Fruit fly (Drosophila melanogaster) whole organism, embryonic: ENCODE results near the gene Mettl5.

Source experiments
- Atf-2 ChIP-seq: fragments of 200-800 bp; sonication (Bioruptor generic); optimal IDR thresholded peaks from 2 replicates; lab custom pipeline; 2016; ENCODE audit warnings: missing biosample characterization, missing genetic modification characterization
- Atf6 ChIP-seq: fragments of 200-800 bp; sonication (Bioruptor generic); IDR thresholded peaks from 2 replicates; pipeline ENCODE4 v1.3.6; 2022; ENCODE audit warnings: missing biosample characterization, missing genetic modification characterization
- Awh ChIP-seq: fragments of 200-800 bp; sonication (Bioruptor generic); IDR thresholded peaks from 2 replicates; pipeline ENCODE4, ENCODE4 v1.3.6; 2022; ENCODE audit warnings: missing biosample characterization, missing genetic modification characterization
- CG10543 ChIP-seq: fragments of 200-800 bp; sonication (Bioruptor generic); optimal IDR thresholded peaks from 3 replicates; lab custom pipeline; 2017; ENCODE audit warnings: missing biosample characterization, mild to moderate bottlenecking, missing genetic modification characterization, moderate library complexity
- CG11093 ChIP-seq: fragments of 200-800 bp; sonication (Bioruptor generic); IDR thresholded peaks from 3 replicates; pipeline ENCODE4 v1.3.6; 2022; ENCODE audit warnings: missing biosample characterization, missing genetic modification characterization
- CG11560 ChIP-seq: fragments of 200-800 bp; sonication (Bioruptor generic); IDR thresholded peaks from 3 replicates; pipeline ENCODE4 v1.3.6; 2022; ENCODE audit warnings: missing biosample characterization, missing genetic modification characterization
- CG12769 ChIP-seq: fragments of 200-800 bp; sonication (Bioruptor generic); optimal IDR thresholded peaks from 2 replicates; lab custom pipeline; 2019; ENCODE audit warnings: missing biosample characterization, mild to moderate bottlenecking, missing genetic modification characterization, moderate library complexity
- CG13894 ChIP-seq: fragments of 200-800 bp; sonication (Bioruptor generic); optimal IDR thresholded peaks from 3 replicates; lab custom pipeline; 2018; ENCODE audit warnings: missing biosample characterization, mild to moderate bottlenecking, missing genetic modification characterization, moderate library complexity
- CG17361 ChIP-seq: fragments of 200-800 bp; sonication (Bioruptor generic); IDR thresholded peaks from 3 replicates; pipeline ENCODE4 v1.3.6; 2022; ENCODE audit warnings: missing biosample characterization, missing genetic modification characterization
- CG17385 ChIP-seq: fragments of 200-800 bp; sonication (Bioruptor generic); optimal IDR thresholded peaks from 3 replicates; lab custom pipeline; 2018; ENCODE audit warnings: missing biosample characterization, mild to moderate bottlenecking, missing genetic modification characterization
- CG2120 ChIP-seq: fragments of 200-800 bp; sonication (Bioruptor generic); optimal IDR thresholded peaks from 3 replicates; lab custom pipeline; 2016; ENCODE audit warnings: missing biosample characterization, missing genetic modification characterization
- CG34376 ChIP-seq: fragments of 200-800 bp; sonication (Bioruptor generic); optimal IDR thresholded peaks from 2 replicates; lab custom pipeline; 2018; ENCODE audit warnings: missing biosample characterization, mild to moderate bottlenecking, missing genetic modification characterization
- CG4424 ChIP-seq: fragments of 200-800 bp; sonication (Bioruptor generic); optimal IDR thresholded peaks from 3 replicates; lab custom pipeline; 2016; ENCODE audit warnings: missing biosample characterization, missing genetic modification characterization
- CG8290 ChIP-seq, 3 experiments: fragments of 200-800 bp; sonication (Bioruptor generic); optimal IDR thresholded peaks; 2 replicates each; lab custom pipeline; 2016 to 2019; ENCODE audit warnings: missing biosample characterization in 3 of 3, missing genetic modification characterization in 3 of 3, mild to moderate bottlenecking in 2 of 3, moderate library complexity in 1 of 3
- CG8924 ChIP-seq: fragments of 200-800 bp; optimal IDR thresholded peaks from 3 replicates; lab custom pipeline; 2019; ENCODE audit warnings: missing biosample characterization, mild to moderate bottlenecking, missing genetic modification characterization, moderate library complexity
- CG9932 ChIP-seq: fragments of 200-800 bp; sonication (Bioruptor generic); IDR thresholded peaks from 2 replicates; pipeline ENCODE4 v1.3.6; 2022; ENCODE audit warnings: missing biosample characterization, missing genetic modification characterization
- Camta ChIP-seq: fragments of 200-800 bp; sonication (Bioruptor generic); optimal IDR thresholded peaks from 2 replicates; lab custom pipeline; 2016; ENCODE audit warnings: missing biosample characterization, missing genetic modification characterization
- CoRest ChIP-seq: fragments of 200-800 bp; sonication (Bioruptor generic); optimal IDR thresholded peaks from 3 replicates; lab custom pipeline; 2018; ENCODE audit warnings: missing biosample characterization, mild to moderate bottlenecking, missing genetic modification characterization, moderate library complexity
- D19A ChIP-seq: fragments of 200-800 bp; optimal IDR thresholded peaks from 3 replicates; lab custom pipeline; 2019; ENCODE audit warnings: missing biosample characterization, mild to moderate bottlenecking, missing genetic modification characterization, moderate library complexity
- Hey ChIP-seq: fragments of 200-800 bp; sonication (Bioruptor generic); optimal IDR thresholded peaks from 3 replicates; lab custom pipeline; 2018; ENCODE audit warnings: missing biosample characterization, mild to moderate bottlenecking, missing genetic modification characterization
- HmgZ ChIP-seq: fragments of 200-800 bp; sonication (Bioruptor generic); optimal IDR thresholded peaks from 2 replicates; lab custom pipeline; 2018; ENCODE audit warnings: missing biosample characterization, mild to moderate bottlenecking, missing genetic modification characterization
- Hmr ChIP-seq: fragments of 200-800 bp; sonication (Bioruptor generic); optimal IDR thresholded peaks from 3 replicates; lab custom pipeline; 2017; ENCODE audit warnings: mild to moderate bottlenecking, missing biosample characterization, missing genetic modification reagents, missing genetic modification characterization
- Med ChIP-seq: fragments of 200-800 bp; sonication (Bioruptor generic); peaks from one replicate; lab custom pipeline; 2016; ENCODE audit warnings: missing biosample characterization, missing genetic modification characterization, mild to moderate bottlenecking, inconsistent platforms, moderate library complexity
- Nf-YA ChIP-seq: fragments of 200-800 bp; sonication (Bioruptor generic); IDR thresholded peaks from 2 replicates; pipeline ENCODE4 v1.3.6; 2022; ENCODE audit warnings: missing biosample characterization, missing genetic modification characterization
- Oaz ChIP-seq: fragments of 200-800 bp; sonication (Bioruptor generic); IDR thresholded peaks from 2 replicates; pipeline ENCODE4 v1.3.6; 2022; ENCODE audit warnings: missing biosample characterization, missing genetic modification characterization
- Taf1 ChIP-seq: fragments of 200-800 bp; sonication (Bioruptor generic); IDR thresholded peaks from 2 replicates; pipeline ENCODE4 v1.3.6; 2022; ENCODE audit warnings: missing biosample characterization, missing genetic modification characterization
- btn ChIP-seq: fragments of 200-800 bp; sonication (Bioruptor generic); optimal IDR thresholded peaks from 2 replicates; lab custom pipeline; 2016; ENCODE audit warnings: missing biosample characterization, missing genetic modification characterization
- caup ChIP-seq: fragments of 200-800 bp; sonication (Bioruptor generic); optimal IDR thresholded peaks from 3 replicates; lab custom pipeline; 2017; ENCODE audit warnings: missing biosample characterization, mild to moderate bottlenecking, missing genetic modification characterization, moderate library complexity; ENCODE audit not compliant: severe bottlenecking
- chinmo ChIP-seq: fragments of 200-800 bp; sonication (Bioruptor generic); IDR thresholded peaks from 4 replicates; pipeline ENCODE4 v1.3.6; 2022; ENCODE audit warnings: missing biosample characterization, missing genetic modification characterization; ENCODE audit not compliant: partially characterized antibody
- ci ChIP-seq: fragments of 200-800 bp; sonication (Bioruptor generic); IDR thresholded peaks from 3 replicates; pipeline ENCODE4 v1.3.6; 2022; ENCODE audit warnings: missing biosample characterization, missing genetic modification characterization
- cwo ChIP-seq: fragments of 200-800 bp; sonication (Bioruptor generic); optimal IDR thresholded peaks from 3 replicates; lab custom pipeline; 2017; ENCODE audit warnings: missing biosample characterization, missing genetic modification characterization, mild to moderate bottlenecking, moderate library complexity, missing genetic modification reagents
- dmrt11E ChIP-seq: fragments of 200-800 bp; sonication (Bioruptor generic); optimal IDR thresholded peaks from 3 replicates; lab custom pipeline; 2018; ENCODE audit warnings: missing biosample characterization, mild to moderate bottlenecking, missing genetic modification characterization, moderate library complexity
- fd102C ChIP-seq: fragments of 200-800 bp; sonication (Bioruptor generic); optimal IDR thresholded peaks from 2 replicates; lab custom pipeline; 2018; ENCODE audit warnings: missing biosample characterization, mild to moderate bottlenecking, missing genetic modification characterization, moderate library complexity
- gce ChIP-seq: fragments of 200-800 bp; sonication (Bioruptor generic); IDR thresholded peaks from 3 replicates; pipeline ENCODE4 v1.3.6; 2022; ENCODE audit warnings: missing biosample characterization, missing genetic modification characterization
- gcm ChIP-seq: fragments of 200-800 bp; sonication (Bioruptor generic); optimal IDR thresholded peaks from 2 replicates; lab custom pipeline; 2019; ENCODE audit warnings: missing biosample characterization, mild to moderate bottlenecking, missing genetic modification characterization, moderate library complexity
- gem ChIP-seq: fragments of 200-800 bp; sonication (Bioruptor generic); optimal IDR thresholded peaks from 2 replicates; lab custom pipeline; 2019; ENCODE audit warnings: missing biosample characterization, mild to moderate bottlenecking, missing genetic modification characterization, moderate library complexity
- ind ChIP-seq: fragments of 200-800 bp; sonication (Bioruptor generic); optimal IDR thresholded peaks from 3 replicates; lab custom pipeline; 2016; ENCODE audit warnings: missing biosample characterization, missing genetic modification characterization
- jigr1 ChIP-seq: fragments of 200-800 bp; sonication (Bioruptor generic); IDR thresholded peaks from 3 replicates; pipeline ENCODE4 v1.3.6; 2022; ENCODE audit warnings: missing biosample characterization, missing genetic modification characterization
- ken ChIP-seq: fragments of 200-800 bp; sonication (Bioruptor generic); IDR thresholded peaks from 3 replicates; pipeline ENCODE4 v1.3.6; 2022; ENCODE audit warnings: missing biosample characterization, missing genetic modification characterization
- kni ChIP-seq: fragments of 200-800 bp; sonication (Bioruptor generic); optimal IDR thresholded peaks from 3 replicates; lab custom pipeline; 2017; ENCODE audit warnings: mild to moderate bottlenecking, missing biosample characterization, missing genetic modification reagents, missing genetic modification characterization
- lab ChIP-seq: fragments of 200-800 bp; sonication (Bioruptor generic); optimal IDR thresholded peaks from 3 replicates; lab custom pipeline; 2017; ENCODE audit warnings: missing biosample characterization, missing genetic modification characterization, mild to moderate bottlenecking, moderate library complexity, missing genetic modification reagents
- mirr ChIP-seq: fragments of 200-800 bp; sonication (Bioruptor generic); optimal IDR thresholded peaks from 3 replicates; lab custom pipeline; 2018; ENCODE audit warnings: missing biosample characterization, mild to moderate bottlenecking, missing genetic modification characterization
- sc ChIP-seq, 3 experiments: fragments of >200 bp in 2 of 3; fragments of 200-800 bp in 1 of 3; sonication (Bioruptor generic) in 1 of 3; optimal IDR thresholded peaks; 2 replicates in 2 of 3; 3 replicates in 1 of 3; lab custom pipeline; 2017; ENCODE audit warnings: mild to moderate bottlenecking in 1 of 3, missing biosample characterization in 1 of 3, missing genetic modification characterization in 1 of 3, missing genetic modification reagents in 1 of 3
- sens ChIP-seq: fragments of 200-800 bp; sonication (Bioruptor generic); peaks from one replicate; lab custom pipeline; 2016; ENCODE audit warnings: missing biosample characterization, missing genetic modification characterization
- so ChIP-seq: fragments of 200-800 bp; sonication (Bioruptor generic); IDR thresholded peaks from 3 replicates; pipeline ENCODE4 v1.3.6; 2022; ENCODE audit warnings: missing biosample characterization, missing genetic modification characterization
- sob ChIP-seq: fragments of 200-800 bp; sonication (Bioruptor generic); IDR thresholded peaks from 2 replicates; pipeline ENCODE4 v1.3.6; 2022; ENCODE audit warnings: missing biosample characterization, missing genetic modification characterization
- stc ChIP-seq: fragments of 200-800 bp; sonication (Bioruptor generic); IDR thresholded peaks from 2 replicates; pipeline ENCODE4 v1.3.6; 2022; ENCODE audit warnings: missing biosample characterization, missing genetic modification characterization
- ttk ChIP-seq: fragments of 200-800 bp; sonication (Bioruptor generic); IDR thresholded peaks from 2 replicates; pipeline ENCODE4 v2.1.2; 2022; ENCODE audit warnings: missing biosample characterization, missing genetic modification characterization

Mettl5 gene

dm6 chr3L:19216377-19216776 is 47.2 kb upstream of the Mettl5 start (continued):
- TF ChIP-seq ind (GFP tag; lab: Kevin White, UChicago) (peak; percentile 40), gcm (peak; percentile 1), CG11560 (tag; lab: Robert Waterston, UW) (no peak), gem (tag; lab: Kevin White, UChicago) (peak; percentile 74), D19A (tag; lab: Kevin White, UChicago) (peak; percentile 43), sob (GFP tag; lab: Robert Waterston, UW) (peak; percentile 55; the same call in 1 of the 2 replicates), CG8924 (tag; lab: Kevin White, UChicago) (peak; percentile 51), CG2120 (GFP tag; lab: Kevin White, UChicago) (peak; percentile 40), Hmr (GFP tag; lab: Kevin White, UChicago) (peak; percentile 58), CG4424 (peak; percentile 41), btn (GFP tag; lab: Kevin White, UChicago) (no peak), dmrt11E (tag; lab: Kevin White, UChicago) (no peak), ken (0 out of 3 replicates have a peak, but pooled peaks have one; percentile 21), jigr1 (GFP tag; lab: Robert Waterston, UW) (no peak), Taf1 (GFP tag; lab: Robert Waterston, UW) (no peak), CG17385 (GFP tag; lab: Kevin White, UChicago) (peak; percentile 35), CG34376 (GFP tag; lab: Kevin White, UChicago) (no peak), sc (optimal IDR thresholded peaks at IDR 0.05; lab: Kevin White, UChicago) (no peak), sc (GFP tag; optimal IDR thresholded peaks at IDR 0.05; lab: Kevin White, UChicago) (no peak), HmgZ (tag; lab: Kevin White, UChicago) (peak; percentile 11), CoRest (tag; lab: Kevin White, UChicago) (peak; percentile 45)

- TF ChIP-seq CG9932 (GFP tag; lab: Robert Waterston, UW): peak; percentile 10; the same call in 1 of the 2 replicates
- peak; percentile 16 for TF ChIP-seq Hmr (GFP tag; lab: Kevin White, UChicago)
- peak; percentile 42 for TF ChIP-seq CG10543 (GFP tag; lab: Kevin White, UChicago)
- TF ChIP-seq gce: 0 out of 3 replicates have a peak, but pooled peaks have one; percentile 24
- peak; percentile 1 for TF ChIP-seq mirr (GFP tag; lab: Kevin White, UChicago)
- TF ChIP-seq Atf-2 (GFP tag; lab: Kevin White, UChicago): no peak
- TF ChIP-seq fd102C (GFP tag; lab: Kevin White, UChicago): no peak
- TF ChIP-seq ci (GFP tag; lab: Robert Waterston, UW): 0 out of 3 replicates have a peak, but pooled peaks have one; percentile 21
- TF ChIP-seq CG13894 (tag; lab: Kevin White, UChicago): peak; percentile 43
- no peak for TF ChIP-seq Oaz (GFP tag; lab: Robert Waterston, UW)
- peak; percentile 0 for TF ChIP-seq kni
- TF ChIP-seq so: 0 out of 3 replicates have a peak, but pooled peaks have one; percentile 39
- 0 out of 2 replicates have a peak, but pooled peaks have one; percentile 11 for TF ChIP-seq Atf6 (GFP tag; lab: Robert Waterston, UW)
- TF ChIP-seq CG17361: no peak
- no peak for TF ChIP-seq Nf-YA (GFP tag; lab: Robert Waterston, UW)
- TF ChIP-seq lab (GFP tag; lab: Kevin White, UChicago): peak; percentile 25
- peak; percentile 29 for TF ChIP-seq CG12769 (tag; lab: Kevin White, UChicago)
- no peak for TF ChIP-seq CG8290 (GFP tag; optimal IDR thresholded peaks at IDR 0.05; lab: Kevin White, UChicago)
- TF ChIP-seq CG8290 (tag; optimal IDR thresholded peaks at IDR 0.05; lab: Kevin White, UChicago): peak in 1 of 2 experiments; percentile 20
- no peak for TF ChIP-seq ttk (GFP tag; lab: Robert Waterston, UW)
- TF ChIP-seq CG11093 (GFP tag; lab: Robert Waterston, UW): no peak
- TF ChIP-seq sens (GFP tag; lab: Kevin White, UChicago): peak; percentile 51
- TF ChIP-seq chinmo (GFP tag; lab: Robert Waterston, UW): 0 out of 4 replicates have a peak, but pooled peaks have one; percentile 45
- TF ChIP-seq Camta (GFP tag; lab: Kevin White, UChicago): no peak
- no peak for TF ChIP-seq Hey (tag; lab: Kevin White, UChicago)
- TF ChIP-seq caup (GFP tag; lab: Kevin White, UChicago): peak; percentile 2
- peak; percentile 21 for TF ChIP-seq cwo (GFP tag; lab: Kevin White, UChicago)
- TF ChIP-seq stc (GFP tag; lab: Robert Waterston, UW): no peak
- peak; percentile 58 for TF ChIP-seq Med
- TF ChIP-seq CG4424: no peak
- TF ChIP-seq Awh (GFP tag; lab: Robert Waterston, UW): peak; percentile 51; the same call in 1 of the 2 replicates
Measured at dm6 chr3L:19221455-19221854, 42.1 kb upstream of the Mettl5 start.
